Fruit fly (Drosophila melanogaster) ovary, adult (tissue): ENCODE data around the gene Cpr67Fa2.
A peak's percentile ranks its signal among the peaks of the same experiment; 100 is the strongest.

Experiments
- CG17801 ChIP-seq: fragments of 200-800 bp; optimal IDR thresholded peaks from 2 replicates; lab custom pipeline; 2019; ENCODE audit warnings: missing biosample characterization, mild to moderate bottlenecking, missing genetic modification characterization, moderate library complexity; ENCODE audit not compliant: partially characterized antibody

Gene Cpr67Fa2

DNA sequence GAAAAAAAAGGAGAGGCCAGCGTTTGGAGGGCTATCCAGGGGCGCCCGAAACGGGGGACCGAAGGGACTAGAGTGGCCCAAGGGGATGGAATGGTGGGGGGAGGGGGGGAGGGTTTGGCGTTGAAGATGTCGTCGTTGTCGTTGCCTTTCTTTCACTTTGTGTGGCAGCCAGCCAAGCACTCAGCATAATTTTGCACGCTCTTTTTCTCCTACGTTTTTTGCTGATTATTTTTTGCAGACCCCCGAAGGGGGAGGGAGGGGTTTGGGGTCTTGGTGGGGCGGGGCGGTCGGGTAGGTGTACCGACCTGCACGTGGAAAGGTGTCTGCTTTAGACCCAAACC lies 38.4 kb upstream of the Cpr67Fa2 start:
- TF ChIP-seq CG17801 (GFP tag; lab: Kevin White, UChicago), result no peak

DNA sequence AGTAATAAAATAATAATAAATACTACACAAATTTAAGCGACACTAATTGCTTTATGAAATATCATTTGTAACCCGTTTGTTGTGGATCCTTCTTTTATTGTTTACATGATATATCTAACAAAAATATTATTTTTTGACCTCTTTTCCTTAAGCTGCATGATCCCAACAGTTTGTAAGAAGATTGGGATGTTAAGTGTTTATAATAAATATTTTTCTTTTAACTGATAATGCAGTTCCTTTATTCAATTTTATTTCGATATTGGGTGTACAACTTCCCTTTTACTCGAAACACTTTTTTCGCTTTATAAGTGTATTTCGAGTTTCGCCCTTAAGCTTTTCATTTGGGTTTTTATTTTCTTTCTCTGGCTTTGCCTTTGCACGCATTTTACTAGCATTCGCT lies 37.9 kb upstream of the Cpr67Fa2 start:
- TF ChIP-seq CG17801 (GFP tag; lab: Kevin White, UChicago), result no peak

DNA sequence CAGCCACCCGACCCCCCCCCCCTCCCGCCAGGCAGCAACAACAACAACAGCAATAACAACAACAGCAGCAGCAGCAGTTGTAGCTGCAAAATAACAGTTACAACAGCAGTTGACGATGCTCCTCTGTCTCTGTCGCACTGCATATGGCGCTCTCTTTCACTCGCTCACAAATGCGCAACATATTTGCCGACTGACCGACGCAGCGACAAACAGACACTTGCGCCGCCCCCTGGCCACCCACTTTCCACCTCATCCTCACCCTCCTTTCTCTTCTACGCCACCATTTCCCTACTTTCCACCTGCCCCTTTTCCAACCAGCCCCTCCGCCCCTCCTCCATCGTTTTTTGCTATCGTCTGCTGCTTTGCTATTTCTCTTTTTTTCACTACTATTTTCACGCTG lies 37.5 kb upstream of the Cpr67Fa2 start:
- TF ChIP-seq CG17801 (GFP tag; lab: Kevin White, UChicago), result no peak

DNA sequence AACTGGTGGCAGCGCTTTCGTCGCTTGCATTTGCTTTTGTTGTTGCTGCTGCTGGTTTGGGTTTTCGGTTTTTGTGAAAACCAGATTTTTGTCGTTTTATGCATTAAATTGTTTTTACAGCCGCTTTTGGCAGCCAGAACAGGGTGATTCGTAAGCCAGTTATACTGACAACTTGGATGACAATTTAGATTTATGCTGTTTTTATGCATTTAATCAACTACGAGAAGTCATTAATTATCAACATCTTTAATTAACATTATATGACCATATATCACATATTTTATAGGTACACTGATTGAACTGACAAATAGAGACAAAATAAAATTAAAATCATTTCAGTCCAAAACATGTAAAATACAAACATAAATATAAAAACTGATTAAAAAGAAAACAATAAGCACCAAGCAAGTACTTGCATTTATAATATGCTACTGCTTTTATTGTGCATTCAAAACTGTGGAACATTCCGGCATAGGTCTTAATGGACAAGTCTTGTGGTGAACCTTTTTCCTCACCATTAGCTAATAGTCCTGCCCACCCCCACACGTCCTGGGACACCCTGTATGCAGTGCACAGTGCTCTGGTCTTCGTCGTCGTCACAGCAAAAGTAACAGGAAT lies 36.6 kb upstream of the Cpr67Fa2 start:
- TF ChIP-seq CG17801 (GFP tag; lab: Kevin White, UChicago), result no peak

DNA sequence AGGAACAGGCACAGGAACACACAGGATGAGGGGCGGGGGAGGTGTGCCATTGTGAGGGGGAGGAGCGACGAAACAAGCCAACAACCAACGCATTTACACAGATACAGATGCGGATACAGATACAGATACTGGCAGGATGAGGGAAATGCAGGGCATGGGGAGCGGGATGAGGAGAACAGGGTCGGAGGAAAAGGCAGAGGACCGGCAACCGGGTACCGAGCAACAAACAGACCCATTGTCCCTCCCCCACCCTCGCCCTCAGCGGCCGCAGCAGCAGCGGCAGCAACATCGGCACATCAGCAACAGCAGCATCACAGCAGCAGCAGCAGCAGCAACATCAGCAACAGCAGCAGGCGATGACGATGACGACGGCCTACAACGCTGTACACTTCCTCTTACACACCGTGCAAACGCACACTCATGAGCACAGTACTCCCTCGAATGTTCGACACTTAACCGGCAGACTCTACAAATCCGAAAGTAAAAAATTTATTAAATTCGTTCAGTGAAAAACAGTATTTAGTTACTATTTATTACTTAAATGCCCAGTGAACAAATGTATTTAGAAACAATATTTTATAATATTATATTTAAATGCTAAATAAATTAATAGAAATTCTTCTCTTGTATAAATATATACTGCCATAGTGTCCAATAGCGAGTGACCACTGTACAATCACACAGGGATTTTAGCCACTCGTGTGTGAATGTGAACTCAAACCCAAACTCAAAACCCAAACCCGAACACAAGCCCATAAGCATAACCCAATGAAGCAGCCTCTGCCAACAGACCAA lies 35.9 kb upstream of the Cpr67Fa2 start:
- TF ChIP-seq CG17801 (GFP tag; lab: Kevin White, UChicago), result no peak

DNA sequence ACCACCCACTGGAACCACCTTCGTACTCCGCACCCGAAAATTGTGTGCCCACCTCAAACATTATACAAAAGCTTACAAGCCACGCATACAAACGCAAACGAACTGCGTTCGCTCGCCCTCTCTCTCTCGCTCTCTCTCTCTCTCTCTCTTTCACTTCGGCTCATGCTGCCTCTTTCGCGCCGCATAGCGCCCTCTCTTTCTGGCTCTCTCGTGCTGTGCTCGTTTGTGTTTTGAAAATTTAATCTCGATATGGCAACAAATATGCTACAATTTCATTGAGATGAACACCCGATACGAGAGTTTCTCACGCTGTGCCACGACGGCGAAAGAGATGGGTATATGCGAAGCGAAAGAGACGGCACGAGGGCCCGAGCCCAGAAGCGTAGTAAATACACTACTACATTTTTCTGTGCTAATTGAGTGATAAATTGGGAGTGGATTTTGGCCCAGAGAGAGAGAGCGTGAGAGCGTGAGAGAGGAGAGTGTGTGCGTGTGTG lies 34.9 kb upstream of the Cpr67Fa2 start:
- TF ChIP-seq CG17801 (GFP tag; lab: Kevin White, UChicago), result no peak

DNA sequence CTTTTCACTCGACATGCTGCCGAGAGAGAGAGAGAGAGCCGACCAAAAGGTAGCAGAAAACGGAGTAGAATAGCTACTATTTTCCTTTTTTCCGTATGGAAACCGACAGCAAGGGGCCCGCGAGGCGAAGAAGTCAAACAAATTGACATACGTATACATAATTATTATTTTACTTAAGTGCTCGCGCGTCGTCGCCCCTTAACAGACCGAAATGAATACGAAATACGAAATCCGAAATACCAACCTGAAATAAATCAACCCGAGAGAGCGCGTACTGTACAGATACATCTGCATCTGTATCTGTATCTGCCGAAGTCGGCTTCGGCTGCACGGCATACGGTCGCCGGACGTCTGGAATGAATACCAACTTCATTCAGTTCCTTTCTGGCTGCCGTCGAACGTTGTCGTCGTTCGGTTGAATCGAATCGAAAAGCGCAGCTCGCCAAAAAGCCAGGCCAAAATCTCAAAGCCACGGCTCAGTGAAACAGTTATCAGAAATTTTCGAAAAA lies 33.9 kb upstream of the Cpr67Fa2 start:
- peak; percentile 44 for TF ChIP-seq CG17801 (GFP tag; lab: Kevin White, UChicago)

DNA sequence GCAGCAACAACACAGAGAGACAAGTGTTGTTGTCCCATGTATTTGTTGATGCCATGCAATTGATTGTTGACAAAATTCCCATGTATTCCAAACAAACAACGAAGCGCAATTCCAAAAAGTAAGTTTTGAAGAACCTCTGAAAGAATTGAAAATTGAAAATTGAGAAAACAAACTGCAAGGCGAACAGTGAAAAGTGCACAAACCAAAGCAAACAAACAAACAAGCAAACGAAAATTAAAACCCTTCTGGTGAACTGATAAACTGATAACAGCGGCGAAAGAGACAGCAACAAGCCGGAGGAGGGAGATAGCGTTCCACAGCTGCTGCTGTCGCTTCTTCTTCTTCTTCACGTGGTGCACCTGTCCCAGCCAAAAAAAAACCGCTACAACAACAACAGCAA lies 32.9 kb upstream of the Cpr67Fa2 start:
- TF ChIP-seq CG17801 (GFP tag; lab: Kevin White, UChicago), result no peak

DNA sequence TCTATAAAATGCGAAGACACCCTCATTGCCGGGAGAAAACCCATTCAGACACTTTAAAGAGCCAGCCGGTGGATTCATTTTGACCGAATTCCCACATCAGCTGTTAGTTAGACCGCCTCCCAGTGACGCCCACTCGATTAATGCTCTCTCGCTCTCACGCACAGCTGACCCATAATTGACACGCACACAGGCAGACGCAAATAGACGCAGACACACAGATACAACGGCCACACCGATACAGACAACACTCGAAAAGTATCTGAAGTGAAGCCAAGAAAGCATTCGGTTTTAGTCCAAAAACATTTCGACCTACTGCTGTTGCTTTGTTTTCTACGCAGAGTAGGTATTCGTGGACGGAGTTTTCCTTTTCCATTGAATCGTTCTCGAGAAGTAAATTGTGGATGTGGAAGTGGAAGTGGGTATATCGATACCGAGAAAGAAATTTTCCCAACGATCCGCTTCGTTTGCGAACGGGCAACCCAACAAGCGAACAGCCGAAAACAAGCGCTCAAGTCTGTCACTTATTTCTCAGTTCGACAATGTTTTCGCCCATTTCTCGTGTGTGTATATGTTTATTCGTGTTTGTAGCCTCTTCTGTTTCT lies 31.4 kb upstream of the Cpr67Fa2 start:
- TF ChIP-seq CG17801 (GFP tag; lab: Kevin White, UChicago), result no peak

DNA sequence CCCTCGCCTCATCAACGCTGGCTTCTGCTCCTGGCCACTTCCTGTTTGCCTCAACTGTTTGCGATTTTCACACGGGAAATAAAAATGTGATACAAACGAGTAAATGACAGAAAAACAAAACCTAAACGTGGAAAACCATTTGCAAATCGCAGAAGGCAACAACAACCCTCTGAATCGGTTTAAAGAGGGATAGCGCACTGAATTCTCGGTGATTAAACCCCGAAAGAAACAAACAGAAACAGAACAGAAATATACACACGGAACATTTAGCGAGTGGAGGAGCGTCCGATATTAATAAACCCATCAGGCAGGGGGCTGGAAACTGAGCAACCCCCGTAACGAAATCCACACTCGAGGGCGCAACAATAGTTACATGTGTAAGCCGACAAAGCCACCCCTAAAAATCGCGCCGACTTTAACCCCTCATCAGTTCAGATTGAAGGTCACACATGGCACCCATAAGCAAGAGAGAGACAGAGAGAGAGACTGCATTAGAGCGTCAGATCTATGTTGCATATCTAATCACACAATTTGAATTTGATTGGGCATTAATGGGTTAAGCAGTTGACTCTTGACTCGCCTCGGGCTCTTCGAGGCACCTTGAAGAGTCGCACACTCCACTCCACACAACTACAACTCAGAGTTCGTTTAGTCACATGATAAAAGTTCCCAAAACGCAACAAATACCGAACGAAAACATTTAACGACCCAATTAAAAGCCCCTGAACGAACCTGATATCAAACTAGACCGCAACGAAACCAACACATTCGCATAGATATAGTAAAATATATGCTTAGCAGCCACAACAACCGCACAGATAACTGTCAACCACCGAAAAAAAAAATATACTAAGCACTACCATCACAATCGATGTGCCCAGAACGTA lies 29.6 kb upstream of the Cpr67Fa2 start:
- TF ChIP-seq CG17801 (GFP tag; lab: Kevin White, UChicago), result no peak

DNA sequence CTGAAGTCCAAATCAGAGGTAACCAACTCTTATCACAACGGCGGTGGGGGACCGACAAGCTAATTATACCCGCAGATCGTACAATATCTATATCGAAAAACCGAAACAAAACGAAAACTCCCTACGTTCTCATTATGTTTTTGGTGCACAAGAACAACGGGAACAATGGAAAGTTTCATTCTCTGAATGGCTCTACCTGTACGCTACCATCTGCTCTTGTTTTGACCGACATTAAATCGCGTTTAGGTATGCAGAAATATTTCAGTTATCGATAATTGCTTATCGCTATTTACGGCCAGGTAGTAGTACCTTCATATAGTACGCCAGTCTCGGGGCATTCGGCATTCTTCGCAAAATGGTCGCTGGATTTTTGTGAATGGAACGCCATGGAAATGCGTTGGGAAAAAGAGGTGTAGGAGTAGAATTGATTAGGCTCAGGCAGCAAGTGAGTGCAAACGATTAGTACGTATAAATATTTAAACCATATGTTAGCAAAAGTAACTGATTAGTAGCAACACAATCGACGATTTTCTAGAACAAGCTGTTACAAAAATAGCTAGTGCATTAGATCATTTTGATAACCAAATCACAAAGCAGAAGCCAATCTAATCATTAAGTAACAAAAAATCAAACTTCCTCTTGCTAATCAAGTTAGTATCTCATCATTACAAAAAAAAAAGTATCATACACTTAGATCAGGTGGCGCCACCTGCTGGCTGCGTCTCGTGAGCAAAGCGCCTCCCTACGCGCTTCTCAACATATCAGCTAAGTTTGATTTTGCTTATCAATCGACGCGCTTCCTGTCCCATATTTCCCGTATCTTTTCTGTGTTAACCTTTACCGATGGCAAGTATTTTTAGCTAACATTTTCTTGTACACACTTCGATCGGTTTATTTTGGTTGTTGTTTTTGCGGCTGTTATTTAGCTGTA lies 28.7 kb upstream of the Cpr67Fa2 start:
- no peak for TF ChIP-seq CG17801 (GFP tag; lab: Kevin White, UChicago)

DNA sequence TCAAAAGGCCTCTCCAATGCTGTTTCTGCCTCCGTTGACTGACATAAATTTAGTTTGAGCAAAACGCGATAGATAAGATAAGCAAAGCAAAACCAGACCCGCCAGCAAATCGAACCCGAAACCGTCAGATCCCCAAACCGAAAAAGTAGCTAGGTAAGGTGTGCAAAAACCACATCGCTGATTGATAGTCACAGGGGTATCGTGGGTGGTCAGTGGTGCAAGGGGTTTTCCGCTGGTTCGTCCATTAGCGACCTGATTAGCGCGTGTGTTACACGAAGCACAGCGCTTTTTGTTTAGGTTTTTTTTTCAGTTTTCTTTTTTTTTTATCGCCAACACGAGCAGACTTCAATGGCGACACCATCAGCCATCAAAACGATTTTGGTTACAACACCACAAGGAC lies 27.6 kb upstream of the Cpr67Fa2 start:
- no peak for TF ChIP-seq CG17801 (GFP tag; lab: Kevin White, UChicago)

DNA sequence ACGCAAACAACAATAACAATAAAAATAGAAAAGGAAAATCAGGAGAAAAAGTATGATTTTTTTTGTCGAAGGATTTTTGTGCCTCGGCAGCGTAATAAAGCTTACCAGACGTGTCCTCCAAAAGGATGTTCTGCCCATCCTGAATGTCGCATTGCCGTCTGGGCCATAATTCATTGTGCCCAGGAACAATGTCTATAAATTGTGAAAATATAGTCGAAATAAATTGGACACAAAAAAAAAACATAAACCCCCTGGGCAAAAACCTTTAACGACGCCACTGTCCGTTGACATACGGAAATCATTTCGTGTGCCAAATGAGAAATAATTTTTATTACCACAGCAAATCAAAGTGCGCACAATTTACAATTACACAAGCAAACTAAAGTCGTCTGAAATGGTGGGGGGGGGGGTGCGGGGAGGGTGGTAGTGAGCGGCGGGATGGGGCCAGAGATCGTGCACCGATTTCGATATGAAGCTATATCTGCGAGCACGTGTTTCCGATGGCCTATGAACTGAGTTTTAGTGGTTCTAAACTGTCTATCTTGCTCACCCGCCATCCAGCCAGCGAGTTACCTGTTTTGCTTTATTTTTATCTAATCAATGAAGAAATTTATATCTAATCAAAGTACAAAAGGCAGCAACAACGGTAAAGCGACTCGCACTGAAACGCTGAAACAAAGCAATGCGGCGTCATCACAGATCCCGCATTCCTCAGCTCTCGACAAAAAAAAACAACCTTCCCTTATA lies 24.7 kb upstream of the Cpr67Fa2 start:
- no peak for TF ChIP-seq CG17801 (GFP tag; lab: Kevin White, UChicago)
